Worm (Caenorhabditis elegans): ENCODE data around the gene lin-31.

ce11 chrII:3999537-3999936, 17.2 kb downstream of the lin-31 start:
- no peak for TF ChIP-seq him-1 (tag; optimal IDR thresholded peaks at IDR 0.05)
- TF ChIP-seq W03F9.2 (tag; optimal IDR thresholded peaks at IDR 0.05) = no peak
- TF ChIP-seq dao-5 (tag; optimal IDR thresholded peaks at IDR 0.05) = no peak

Data from whole organism, L4/young adult.